Worm (Caenorhabditis elegans) whole organism, L4 larva: ENCODE results near the gene icl-1.

Source experiments
- R02D3.7 ChIP-seq: fragments of 150-350 bp; sonication (generic microtip); optimal IDR thresholded peaks from 3 replicates; lab custom pipeline; 2014; ENCODE audit warnings: missing biosample characterization, missing genetic modification characterization
- egl-27 ChIP-seq: sonication (generic microtip); optimal IDR thresholded peaks from 3 replicates; lab custom pipeline; 2017; ENCODE audit warnings: missing biosample characterization, missing genetic modification reagents, missing genetic modification characterization
- mep-1 ChIP-seq: fragments of 150-350 bp; sonication (generic microtip); optimal IDR thresholded peaks from 3 replicates; lab custom pipeline; 2014; ENCODE audit warnings: missing biosample characterization, missing genetic modification characterization
- mxl-2 ChIP-seq: fragments of 200-800 bp; sonication (Bioruptor generic); conservative IDR thresholded peaks from 2 replicates; pipeline ENCODE4 v1.3.6; 2022; ENCODE audit warnings: missing genetic modification reagents, missing genetic modification characterization, missing compliant biosample characterization
- mxl-3 ChIP-seq: fragments of 200-800 bp; sonication (Bioruptor generic); optimal IDR thresholded peaks from 2 replicates; lab custom pipeline; 2018; ENCODE audit warnings: mild to moderate bottlenecking, missing genetic modification characterization, missing compliant biosample characterization
- nhr-10 ChIP-seq: fragments of 150-350 bp; optimal IDR thresholded peaks from 2 replicates; lab custom pipeline; 2014; ENCODE audit warnings: missing biosample characterization, missing genetic modification characterization
- nhr-102 ChIP-seq: sonication (generic microtip); optimal IDR thresholded peaks from 2 replicates; lab custom pipeline; 2016; ENCODE audit warnings: mild to moderate bottlenecking, missing genetic modification characterization, moderate library complexity, missing compliant biosample characterization
- nhr-11 ChIP-seq: fragments of 150-350 bp; optimal IDR thresholded peaks from 2 replicates; lab custom pipeline; 2014; ENCODE audit warnings: missing biosample characterization, missing genetic modification characterization
- pqm-1 ChIP-seq: sonication (generic microtip); optimal IDR thresholded peaks from 2 replicates; lab custom pipeline; 2017; ENCODE audit warnings: missing biosample characterization, missing genetic modification characterization
- unc-130 ChIP-seq: sonication (generic microtip); optimal IDR thresholded peaks from 2 replicates; lab custom pipeline; 2016; ENCODE audit warnings: missing genetic modification reagents, missing genetic modification characterization, missing compliant biosample characterization
- unc-62 ChIP-seq, 3 experiments: fragments of 150-350 bp in 1 of 3; sonication (generic microtip); optimal IDR thresholded peaks in 2 of 3; peaks in 1 of 3; 1 replicate in 1 of 3; 2 replicates in 2 of 3; lab custom pipeline; 2014 to 2017; ENCODE audit warnings: missing biosample characterization in 3 of 3, missing genetic modification characterization in 3 of 3, missing genetic modification reagents in 3 of 3, missing genotype in 1 of 3

DNA sequence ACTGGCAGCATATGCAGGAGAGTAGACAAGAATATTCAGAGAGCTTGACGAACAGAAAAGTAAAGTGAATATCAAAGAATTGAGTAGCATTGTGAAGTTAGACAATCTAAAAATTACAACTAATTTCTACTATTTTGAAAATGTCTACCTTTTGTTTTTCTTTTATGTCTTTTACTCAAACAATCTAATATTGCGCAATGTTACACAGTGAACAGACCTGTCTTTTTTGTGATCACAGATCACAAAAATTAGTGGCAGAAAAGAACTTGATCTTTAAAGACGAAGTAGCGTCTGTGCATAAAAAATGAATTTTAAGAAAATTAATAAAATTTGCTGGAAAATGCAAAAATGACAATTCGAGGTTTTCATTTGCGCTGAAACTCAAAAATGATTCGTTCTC, 28.8 kb downstream of the icl-1 start:
- no peak for TF ChIP-seq egl-27 (tag; lab: Kevin White, UChicago)
- TF ChIP-seq R02D3.7 (tag; lab: Kevin White, UChicago), result no peak
- no peak for TF ChIP-seq mxl-3 (GFP tag; lab: Kevin White, UChicago)
- no peak for TF ChIP-seq nhr-10 (tag; lab: Kevin White, UChicago)
- TF ChIP-seq nhr-102 (tag; lab: Kevin White, UChicago), result no peak
- no peak for TF ChIP-seq mxl-2 (GFP tag; lab: Robert Waterston, UW)
- TF ChIP-seq mep-1 (tag; lab: Kevin White, UChicago), result no peak
- TF ChIP-seq pqm-1 (tag; lab: Kevin White, UChicago), result no peak
- no peak for TF ChIP-seq nhr-11 (tag; lab: Kevin White, UChicago)
- no peak for TF ChIP-seq unc-62 (GFP tag; optimal IDR thresholded peaks at IDR 0.05 in 1 of 2; lab: Kevin White, UChicago)
- TF ChIP-seq unc-62 (tag; optimal IDR thresholded peaks at IDR 0.05; lab: Kevin White, UChicago), result no peak
- TF ChIP-seq unc-130, result no peak
